Worm (Caenorhabditis elegans): Measurements from ENCODE around the gene ZK632.9.

Gene ZK632.9

ce11 chrIII:9807560-9808046, 17.6 kb downstream of the ZK632.9 start (continued):
- peak; percentile 52 for TF ChIP-seq gmeb-1 (tag; optimal IDR thresholded peaks at IDR 0.05)
- no peak for TF ChIP-seq nhr-10 (tag; optimal IDR thresholded peaks at IDR 0.05)
- no peak for TF ChIP-seq dmd-4 (tag; optimal IDR thresholded peaks at IDR 0.05)
- TF ChIP-seq alr-1 (tag; optimal IDR thresholded peaks at IDR 0.05): no peak
- TF ChIP-seq ZK546.5 (tag; optimal IDR thresholded peaks at IDR 0.05): no peak
- peak; percentile 62 for TF ChIP-seq sma-9 (GFP tag; optimal IDR thresholded peaks at IDR 0.05)
- no peak for TF ChIP-seq sma-9 (tag; optimal IDR thresholded peaks at IDR 0.05)
- no peak for TF ChIP-seq elt-1 (tag; optimal IDR thresholded peaks at IDR 0.05)
- TF ChIP-seq crh-2 (tag; optimal IDR thresholded peaks at IDR 0.05): peak; percentile 23
- TF ChIP-seq skn-1 (tag; optimal IDR thresholded peaks at IDR 0.05): no peak
- TF ChIP-seq unc-62 (GFP tag; optimal IDR thresholded peaks at IDR 0.05): no peak
- TF ChIP-seq lin-11 (tag; optimal IDR thresholded peaks at IDR 0.05): no peak
- TF ChIP-seq fos-1 (tag; optimal IDR thresholded peaks at IDR 0.05): no peak
- TF ChIP-seq Y55F3AM.14 (GFP tag; optimal IDR thresholded peaks at IDR 0.05): peak; percentile 3
- no peak for TF ChIP-seq ztf-1 (GFP tag; conservative IDR thresholded peaks at IDR 0.05)
- no peak for TF ChIP-seq elt-3 (tag; optimal IDR thresholded peaks at IDR 0.05)
- no peak for TF ChIP-seq C34F6.9 (tag; optimal IDR thresholded peaks at IDR 0.05)
- TF ChIP-seq nhr-25 (tag; optimal IDR thresholded peaks at IDR 0.05): peak; percentile 75
- TF ChIP-seq nhr-6 (tag; optimal IDR thresholded peaks at IDR 0.05): no peak
- no peak for TF ChIP-seq ceh-16 (tag; optimal IDR thresholded peaks at IDR 0.05)

- TF ChIP-seq nhr-129 (tag; optimal IDR thresholded peaks at IDR 0.05): peak; percentile 10
- TF ChIP-seq unc-39 (tag; optimal IDR thresholded peaks at IDR 0.05): no peak
- no peak for TF ChIP-seq ztf-11 (tag; optimal IDR thresholded peaks at IDR 0.05)
- TF ChIP-seq ama-1 (optimal IDR thresholded peaks at IDR 0.05): no peak
- no peak for TF ChIP-seq unc-55 (GFP tag; optimal IDR thresholded peaks at IDR 0.05)
- TF ChIP-seq lin-39 (tag; optimal IDR thresholded peaks at IDR 0.05): no peak
- TF ChIP-seq nhr-25 (tag; optimal IDR thresholded peaks at IDR 0.05): peak; percentile 28
- TF ChIP-seq sma-9 (GFP tag; optimal IDR thresholded peaks at IDR 0.05): peak; percentile 56
- TF ChIP-seq sma-9 (tag; optimal IDR thresholded peaks at IDR 0.05): no peak
- TF ChIP-seq aly-2 (tag; optimal IDR thresholded peaks at IDR 0.05): no peak
- TF ChIP-seq sma-3 (GFP tag; optimal IDR thresholded peaks at IDR 0.05): no peak
- no peak for TF ChIP-seq ztf-1 (GFP tag; conservative IDR thresholded peaks at IDR 0.05)
Measured at ce11 chrIII:9806968-9807559, 18.2 kb downstream of the ZK632.9 start, which contains the start of gene ZK632.4. Gene ZK632.4 (minus strand): TSS chrIII:9807454.

DNA sequence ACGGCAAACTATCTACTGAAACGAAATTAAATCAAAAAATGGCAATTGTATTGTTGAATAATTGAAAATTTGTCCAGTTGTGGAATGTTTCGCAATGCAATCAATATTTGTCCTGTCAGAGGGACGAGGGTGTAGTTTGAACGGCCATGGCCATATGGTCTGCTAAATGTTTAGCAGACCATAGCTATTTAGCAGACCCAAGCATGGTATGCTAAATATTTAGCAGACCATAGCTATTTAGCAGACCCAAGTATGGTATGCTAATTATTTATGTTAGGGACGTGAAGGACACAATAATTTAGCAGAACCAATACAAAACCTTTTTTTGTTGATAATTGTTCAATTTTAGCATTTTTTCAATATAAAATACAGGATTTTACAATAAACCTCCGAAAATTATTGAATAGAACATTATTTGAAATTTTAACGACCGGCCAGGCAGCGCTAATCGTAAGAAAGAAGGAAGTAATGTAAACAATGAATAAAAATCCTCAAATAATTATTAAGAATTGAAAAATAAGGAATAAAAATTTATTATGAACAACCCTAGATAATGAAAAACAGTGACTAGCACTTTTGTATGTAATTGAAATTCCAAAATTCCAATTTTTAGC, 20.1 kb downstream of the ZK632.9 start, which contains the start of gene riok-3:
Gene riok-3 (minus strand): TSS at position 15 of the 614 bp plus-strand sequence.
- TF ChIP-seq nhr-129 (tag; optimal IDR thresholded peaks at IDR 0.05) (peak; percentile 96), ztf-4 (tag; optimal IDR thresholded peaks at IDR 0.05) (peak; percentile 46), nhr-21 (tag; optimal IDR thresholded peaks at IDR 0.05) (peak; percentile 26), elt-1 (tag; optimal IDR thresholded peaks at IDR 0.05) (no peak), sma-3 (GFP tag; optimal IDR thresholded peaks at IDR 0.05) (peak; percentile 42), lsy-2 (tag; optimal IDR thresholded peaks at IDR 0.05) (peak in 1 of 2 experiments; percentile 19), gmeb-1 (tag; optimal IDR thresholded peaks at IDR 0.05) (peak; percentile 19), lin-13 (GFP tag; optimal IDR thresholded peaks at IDR 0.05) (peak; percentile 37), sma-9 (GFP tag; optimal IDR thresholded peaks at IDR 0.05) (no peak), sma-9 (tag; optimal IDR thresholded peaks at IDR 0.05) (no peak)

ce11 chrIII:9802045-9802444, 23.2 kb downstream of the ZK632.9 start:
- TF ChIP-seq nhr-77 (tag; optimal IDR thresholded peaks at IDR 0.05) (no peak), nhr-237 (tag; optimal IDR thresholded peaks at IDR 0.05) (no peak), sma-3 (GFP tag; optimal IDR thresholded peaks at IDR 0.05) (no peak), nhr-129 (tag; optimal IDR thresholded peaks at IDR 0.05) (no peak), F13H6.1 (tag; optimal IDR thresholded peaks at IDR 0.05) (no peak), snpc-4 (tag; optimal IDR thresholded peaks at IDR 0.05) (no peak), lsy-2 (tag; optimal IDR thresholded peaks at IDR 0.05) (no peak), alr-1 (tag; optimal IDR thresholded peaks at IDR 0.05) (no peak), mab-5 (tag; optimal IDR thresholded peaks at IDR 0.05) (no peak), egl-27 (tag; optimal IDR thresholded peaks at IDR 0.05) (no peak), sma-9 (GFP tag; optimal IDR thresholded peaks at IDR 0.05) (no peak), sma-9 (tag; optimal IDR thresholded peaks at IDR 0.05) (no peak), R02D3.7 (tag; optimal IDR thresholded peaks at IDR 0.05) (no peak), lin-13 (GFP tag; optimal IDR thresholded peaks at IDR 0.05) (no peak), ceh-82 (tag; optimal IDR thresholded peaks at IDR 0.05) (no peak), skn-1 (tag; optimal IDR thresholded peaks at IDR 0.05) (no peak), fos-1 (tag; optimal IDR thresholded peaks at IDR 0.05) (no peak), peb-1 (tag; optimal IDR thresholded peaks at IDR 0.05) (no peak), gmeb-1 (tag; optimal IDR thresholded peaks at IDR 0.05) (no peak), unc-55 (GFP tag; optimal IDR thresholded peaks at IDR 0.05) (no peak), nhr-12 (tag; optimal IDR thresholded peaks at IDR 0.05) (no peak)

Measured in whole organism, L2 larva.